Fruit fly (Drosophila melanogaster) whole organism, pupa: Measurements from ENCODE around the gene Jon66Cii.

Experiments used
- CG13204 ChIP-seq: fragments of 200-800 bp; sonication (Bioruptor generic); optimal IDR thresholded peaks from 2 replicates; lab custom pipeline; 2018; ENCODE audit warnings: missing biosample characterization, mild to moderate bottlenecking, missing genetic modification characterization, moderate library complexity
- CG15710 ChIP-seq: fragments of 200-800 bp; sonication (Bioruptor generic); optimal IDR thresholded peaks from 2 replicates; lab custom pipeline; 2018; ENCODE audit warnings: missing biosample characterization, mild to moderate bottlenecking, missing genetic modification characterization, moderate library complexity
- CG8159 ChIP-seq: fragments of 200-800 bp; sonication (Bioruptor generic); optimal IDR thresholded peaks from 3 replicates; lab custom pipeline; 2018; ENCODE audit warnings: missing biosample characterization, mild to moderate bottlenecking, missing genetic modification characterization, moderate library complexity
- CG9948 ChIP-seq: fragments of 200-800 bp; sonication (Bioruptor generic); optimal IDR thresholded peaks from 2 replicates; lab custom pipeline; 2018; ENCODE audit warnings: missing biosample characterization, mild to moderate bottlenecking, missing genetic modification characterization, moderate library complexity
- EcR ChIP-seq: fragments of 200-800 bp; sonication (Bioruptor generic); optimal IDR thresholded peaks from 3 replicates; lab custom pipeline; 2019; ENCODE audit warnings: missing biosample characterization, missing genetic modification characterization, mild to moderate bottlenecking, moderate library complexity, missing genetic modification reagents
- Pif1A ChIP-seq: fragments of 200-800 bp; sonication (Bioruptor generic); optimal IDR thresholded peaks from 3 replicates; lab custom pipeline; 2016; ENCODE audit warnings: missing biosample characterization, missing genetic modification characterization
- fd96Ca ChIP-seq: fragments of 200-800 bp; sonication (Bioruptor generic); IDR thresholded peaks from 3 replicates; pipeline ENCODE4 v1.3.6; 2022; ENCODE audit warnings: missing biosample characterization, missing genetic modification characterization
- gl ChIP-seq: fragments of 200-800 bp; sonication (Bioruptor generic); optimal IDR thresholded peaks from 2 replicates; lab custom pipeline; 2018; ENCODE audit warnings: missing biosample characterization, mild to moderate bottlenecking, missing genetic modification characterization

The Jon66Cii gene

DNA sequence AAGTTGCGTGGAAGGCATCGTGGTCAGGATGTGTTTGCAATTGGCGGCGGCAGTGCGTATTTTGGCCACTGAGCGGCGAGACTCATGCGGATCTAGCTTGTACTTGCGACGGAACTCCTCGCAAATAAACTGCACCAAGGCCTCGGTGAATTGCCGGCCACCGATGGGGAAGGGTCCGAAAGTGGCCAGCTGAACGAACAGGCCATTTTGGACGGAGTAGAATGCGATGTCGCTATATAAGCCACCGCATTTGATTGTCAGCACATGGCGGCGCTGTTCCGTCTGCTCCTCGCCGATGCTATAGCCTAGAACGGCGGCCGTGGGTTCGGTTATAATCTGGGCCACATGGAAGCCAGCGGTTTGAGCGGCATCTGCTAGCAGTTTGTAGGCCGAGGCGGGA is 48.3 kb downstream of the Jon66Cii start:
- TF ChIP-seq CG13204 (GFP tag; lab: Kevin White, UChicago) (no peak), CG9948 (tag; lab: Kevin White, UChicago) (no peak), CG15710 (tag; lab: Kevin White, UChicago) (no peak), fd96Ca (GFP tag; lab: Robert Waterston, UW) (no peak), CG8159 (tag; lab: Kevin White, UChicago) (no peak), gl (tag; lab: Kevin White, UChicago) (no peak), EcR (GFP tag; lab: Kevin White, UChicago) (no peak), Pif1A (GFP tag; lab: Kevin White, UChicago) (no peak)
